Fruit fly (Drosophila melanogaster) whole organism, wandering third instar larva: Measurements from ENCODE around the gene MsR1.
A peak's percentile ranks its signal among the peaks of the same experiment; 100 is the strongest.

Experiments
- CG32264 ChIP-seq: fragments of 200-800 bp; sonication (Bioruptor generic); optimal IDR thresholded peaks from 2 replicates; lab custom pipeline; 2016; ENCODE audit warnings: missing biosample characterization, missing genetic modification characterization
- CrebA ChIP-seq: fragments of 200-800 bp; sonication (Bioruptor generic); optimal IDR thresholded peaks from 2 replicates; lab custom pipeline; 2016; ENCODE audit warnings: missing biosample characterization, mild to moderate bottlenecking, missing genetic modification characterization, borderline replicate concordance
- Dfd ChIP-seq: fragments of >200 bp; optimal IDR thresholded peaks from 2 replicates; lab custom pipeline; 2017; ENCODE audit warnings: missing biosample characterization, missing genetic modification characterization
- Dif ChIP-seq: fragments of 200-275, 200-300 bp; sonication (Bioruptor generic); optimal IDR thresholded peaks from 2 replicates; lab custom pipeline; 2018; ENCODE audit warnings: missing biosample characterization, missing genetic modification characterization; ENCODE audit not compliant: partially characterized antibody
- Hnf4 ChIP-seq: fragments of 200-800 bp; sonication (Bioruptor generic); optimal IDR thresholded peaks from 2 replicates; lab custom pipeline; 2016; ENCODE audit warnings: missing biosample characterization, mild to moderate bottlenecking, missing genetic modification characterization
- Hr78 ChIP-seq: fragments of >200 bp; optimal IDR thresholded peaks from 2 replicates; lab custom pipeline; 2017; ENCODE audit warnings: missing biosample characterization, missing genetic modification characterization
- Hr83 ChIP-seq: fragments of 200-300 bp; sonication (Bioruptor generic); optimal IDR thresholded peaks from 2 replicates; lab custom pipeline; 2016; ENCODE audit warnings: missing biosample characterization, mild to moderate bottlenecking, missing genetic modification characterization, moderate library complexity; ENCODE audit not compliant: poor library complexity, severe bottlenecking
- Mio ChIP-seq: sonication (Bioruptor generic); optimal IDR thresholded peaks from 2 replicates; lab custom pipeline; 2016; ENCODE audit warnings: missing biosample characterization, missing genetic modification characterization
- N ChIP-seq: fragments of >200 bp; optimal IDR thresholded peaks from 2 replicates; lab custom pipeline; 2018; ENCODE audit warnings: missing biosample characterization, missing external identifiers, missing genetic modification characterization
- OdsH ChIP-seq: fragments of 200-800 bp; sonication (Bioruptor generic); optimal IDR thresholded peaks from 2 replicates; lab custom pipeline; 2016; ENCODE audit warnings: missing biosample characterization, mild to moderate bottlenecking, missing genetic modification characterization
- Rel ChIP-seq, 2 experiments: fragments of 200-800 bp; sonication (Bioruptor generic) in 1 of 2; optimal IDR thresholded peaks; 2 replicates in 1 of 2; 3 replicates in 1 of 2; lab custom pipeline; 2016 to 2019; ENCODE audit warnings: mild to moderate bottlenecking in 2 of 2, missing biosample characterization in 2 of 2, missing genetic modification characterization in 2 of 2, moderate library complexity in 1 of 2
- Sp1 ChIP-seq: fragments of 200-800 bp; sonication (Bioruptor generic); optimal IDR thresholded peaks from 3 replicates; lab custom pipeline; 2019; ENCODE audit warnings: missing biosample characterization, mild to moderate bottlenecking, missing genetic modification characterization, moderate library complexity
- Vsx2 ChIP-seq: fragments of 200-300, 225-300 bp; sonication (Bioruptor generic); optimal IDR thresholded peaks from 2 replicates; lab custom pipeline; 2018; ENCODE audit warnings: missing biosample characterization, missing genetic modification characterization; ENCODE audit not compliant: partially characterized antibody
- br ChIP-seq: fragments of 200-800 bp; sonication (Bioruptor generic); optimal IDR thresholded peaks from 2 replicates; lab custom pipeline; 2016; ENCODE audit warnings: missing biosample characterization, missing genetic modification characterization
- brk ChIP-seq: fragments of 200-800 bp; sonication (Bioruptor generic); optimal IDR thresholded peaks from 2 replicates; lab custom pipeline; 2016; ENCODE audit warnings: missing biosample characterization, mild to moderate bottlenecking, missing genetic modification characterization
- dl ChIP-seq, 2 experiments: fragments of 175-275, 200-275 bp in 1 of 2; fragments of 200-275 bp in 1 of 2; sonication (Bioruptor generic); optimal IDR thresholded peaks; lab custom pipeline; 2018; ENCODE audit warnings: mild to moderate bottlenecking in 2 of 2, missing biosample characterization in 2 of 2, missing genetic modification characterization in 2 of 2, moderate library complexity in 2 of 2; ENCODE audit not compliant: partially characterized antibody in 2 of 2, insufficient read depth in 1 of 2
- dmrt93B ChIP-seq: fragments of 200-800 bp; sonication (Bioruptor generic); optimal IDR thresholded peaks from 2 replicates; lab custom pipeline; 2018; ENCODE audit warnings: missing biosample characterization, mild to moderate bottlenecking, missing genetic modification characterization
- dsf ChIP-seq: sonication (Bioruptor generic); optimal IDR thresholded peaks from 2 replicates; lab custom pipeline; 2016; ENCODE audit warnings: missing biosample characterization, missing genetic modification characterization, borderline replicate concordance
- foxo ChIP-seq, 2 experiments: fragments of 200-800 bp; sonication (Bioruptor generic); optimal IDR thresholded peaks; 2 replicates in 1 of 2; 3 replicates in 1 of 2; lab custom pipeline; 2016 to 2017; ENCODE audit warnings: missing biosample characterization in 2 of 2, missing genetic modification characterization in 2 of 2
- fru ChIP-seq: fragments of 200-800 bp; sonication (Bioruptor generic); optimal IDR thresholded peaks from 3 replicates; lab custom pipeline; 2016; ENCODE audit warnings: missing biosample characterization, mild to moderate bottlenecking, missing genetic modification characterization
- h ChIP-seq: fragments of 200-800 bp; sonication (Bioruptor generic); optimal IDR thresholded peaks from 3 replicates; lab custom pipeline; 2016; ENCODE audit warnings: missing biosample characterization, mild to moderate bottlenecking, missing genetic modification characterization
- jim ChIP-seq: fragments of 175-275, 200-325 bp; sonication (Bioruptor generic); optimal IDR thresholded peaks from 2 replicates; lab custom pipeline; 2016; ENCODE audit warnings: missing biosample characterization, mild to moderate bottlenecking, missing genetic modification characterization
- psq ChIP-seq: fragments of 200-800 bp; sonication (Bioruptor generic); optimal IDR thresholded peaks from 3 replicates; lab custom pipeline; 2017; ENCODE audit warnings: missing biosample characterization, mild to moderate bottlenecking, missing genetic modification characterization, moderate library complexity
- rgr ChIP-seq: fragments of 200-800 bp; sonication (Bioruptor generic); optimal IDR thresholded peaks from 3 replicates; lab custom pipeline; 2016; ENCODE audit warnings: missing biosample characterization, mild to moderate bottlenecking, missing genetic modification characterization
- sage ChIP-seq: fragments of 200-800 bp; sonication (Bioruptor generic); optimal IDR thresholded peaks from 2 replicates; lab custom pipeline; 2016; ENCODE audit warnings: missing biosample characterization, mild to moderate bottlenecking, missing genetic modification characterization
- sv ChIP-seq: fragments of 200-800 bp; sonication (Bioruptor generic); optimal IDR thresholded peaks from 3 replicates; lab custom pipeline; 2016; ENCODE audit warnings: missing biosample characterization, missing genetic modification characterization
- tai ChIP-seq: sonication (Bioruptor generic); optimal IDR thresholded peaks from 2 replicates; lab custom pipeline; 2016; ENCODE audit warnings: missing biosample characterization, missing genetic modification characterization
- usp ChIP-seq: fragments of >200 bp; optimal IDR thresholded peaks from 2 replicates; lab custom pipeline; 2017; ENCODE audit warnings: missing biosample characterization, missing genetic modification characterization
- woc ChIP-seq: sonication (Bioruptor generic); optimal IDR thresholded peaks from 2 replicates; lab custom pipeline; 2016; ENCODE audit warnings: missing biosample characterization, mild to moderate bottlenecking, missing genetic modification characterization

The MsR1 gene

DNA sequence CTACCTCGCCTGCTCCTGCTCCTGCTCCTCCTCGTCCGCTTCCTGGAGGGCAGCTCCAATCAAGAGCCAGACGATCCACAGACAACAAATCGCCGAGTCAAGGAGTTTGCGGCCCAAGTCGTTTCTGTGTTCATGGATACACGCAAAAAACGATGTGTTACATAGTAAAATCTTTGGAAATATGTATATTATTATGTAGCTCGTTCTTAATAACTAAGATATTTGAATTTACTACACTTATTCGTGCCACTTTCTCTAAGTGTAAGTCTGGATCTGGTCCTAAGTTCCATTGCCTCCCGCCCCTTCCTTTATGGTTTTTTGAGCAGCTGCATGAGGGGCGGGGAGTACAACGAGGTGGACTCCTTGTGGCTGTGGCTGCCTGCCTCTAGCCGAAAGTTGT lies 63.9 kb downstream of the MsR1 start (continued):
- TF ChIP-seq tai (GFP tag; lab: Kevin White, UChicago), result no peak
- TF ChIP-seq psq (GFP tag; lab: Kevin White, UChicago), result peak; percentile 34
- peak; percentile 44 for TF ChIP-seq brk
- TF ChIP-seq foxo (GFP tag; optimal IDR thresholded peaks at IDR 0.05; lab: Kevin White, UChicago), result peak in 1 of 2 experiments; percentile 71
- no peak for TF ChIP-seq Hr78 (GFP tag; lab: Kevin White, UChicago)
- peak; percentile 68 for TF ChIP-seq br (GFP tag; lab: Kevin White, UChicago)
- TF ChIP-seq woc (GFP tag; lab: Kevin White, UChicago), result peak; percentile 48
- TF ChIP-seq Sp1 (GFP tag; lab: Kevin White, UChicago), result peak; percentile 35
- no peak for TF ChIP-seq dl (GFP tag; optimal IDR thresholded peaks at IDR 0.05; lab: Kevin White, UChicago; ENCODE audit: insufficient read depth in 1 of 2, partially characterized antibody in 2 of 2)
- no peak for TF ChIP-seq Mio

DNA sequence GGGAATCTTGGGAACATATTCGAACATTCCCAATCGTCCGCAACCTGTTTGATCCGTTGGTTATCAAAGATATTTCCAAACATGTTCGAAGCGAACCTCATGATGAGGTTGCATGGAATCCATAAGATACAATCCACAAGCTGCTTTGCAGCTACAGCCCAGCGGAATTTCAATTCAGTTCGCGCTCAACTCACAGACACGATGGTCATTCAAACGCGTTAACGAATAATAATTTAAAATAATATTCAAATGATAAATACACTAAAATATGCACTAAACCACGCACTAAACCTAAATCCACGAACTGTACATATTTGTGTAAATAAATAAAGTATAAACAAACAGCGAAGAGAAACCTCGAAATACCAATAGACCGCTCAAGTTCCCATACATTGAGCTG lies 65.3 kb downstream of the MsR1 start:
- TF ChIP-seq woc (GFP tag; lab: Kevin White, UChicago) (no peak), N (no peak), sv (GFP tag; lab: Kevin White, UChicago) (no peak), Dif (GFP tag; lab: Kevin White, UChicago) (peak; percentile 20), Hr83 (GFP tag; lab: Kevin White, UChicago) (peak; percentile 1), tai (GFP tag; lab: Kevin White, UChicago) (no peak), jim (GFP tag; lab: Kevin White, UChicago) (no peak), h (GFP tag; lab: Kevin White, UChicago) (peak; percentile 42), Hnf4 (GFP tag; lab: Kevin White, UChicago) (peak; percentile 13), dsf (GFP tag; lab: Kevin White, UChicago) (no peak), CrebA (GFP tag; lab: Kevin White, UChicago) (no peak), Hr78 (GFP tag; lab: Kevin White, UChicago) (no peak), CG32264 (no peak), dmrt93B (GFP tag; lab: Kevin White, UChicago) (no peak), fru (GFP tag; lab: Kevin White, UChicago) (no peak), Rel (GFP tag; optimal IDR thresholded peaks at IDR 0.05; lab: Kevin White, UChicago) (no peak), Rel (tag; optimal IDR thresholded peaks at IDR 0.05; lab: Kevin White, UChicago) (no peak), rgr (GFP tag; lab: Kevin White, UChicago) (no peak), Sp1 (GFP tag; lab: Kevin White, UChicago) (no peak)

DNA sequence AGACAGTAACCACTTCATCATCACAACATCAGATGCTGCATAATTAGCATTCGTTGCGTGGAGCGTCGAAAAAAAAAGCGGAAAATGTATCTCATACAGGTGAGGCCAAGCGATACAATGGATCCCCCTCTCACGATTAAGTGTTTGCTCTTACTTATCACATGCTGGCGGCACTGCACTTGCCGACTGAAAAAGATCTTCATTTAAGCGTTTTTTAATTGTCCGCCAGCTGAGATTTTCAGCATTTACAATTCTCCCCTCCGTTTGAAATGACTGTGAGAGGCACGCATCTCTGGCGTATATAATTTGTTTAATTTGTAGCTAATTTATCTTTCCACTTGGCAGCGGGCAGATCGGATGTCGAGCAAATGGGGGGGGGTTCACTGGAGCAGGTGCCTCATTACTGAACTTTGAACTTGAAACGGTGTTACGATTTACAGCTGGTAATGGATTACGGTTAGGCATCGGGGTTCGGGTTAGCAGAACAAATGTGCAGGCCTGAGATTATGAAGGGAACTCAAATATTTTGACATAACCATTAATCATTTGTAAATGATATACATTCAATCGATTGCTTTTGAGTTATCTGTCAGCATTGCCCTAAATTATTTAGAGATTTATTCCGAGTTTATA lies 66.3 kb downstream of the MsR1 start, which contains the start of gene Mzt1:
TSS of gene Mzt1 (plus strand) at position 583 of the 633 bp plus-strand sequence.
- TF ChIP-seq Dif (GFP tag; lab: Kevin White, UChicago) (no peak), Dfd (no peak), OdsH (GFP tag; lab: Kevin White, UChicago) (no peak), tai (GFP tag; lab: Kevin White, UChicago) (no peak), Vsx2 (GFP tag; lab: Kevin White, UChicago) (no peak), Hnf4 (GFP tag; lab: Kevin White, UChicago) (no peak), sage (no peak)

DNA sequence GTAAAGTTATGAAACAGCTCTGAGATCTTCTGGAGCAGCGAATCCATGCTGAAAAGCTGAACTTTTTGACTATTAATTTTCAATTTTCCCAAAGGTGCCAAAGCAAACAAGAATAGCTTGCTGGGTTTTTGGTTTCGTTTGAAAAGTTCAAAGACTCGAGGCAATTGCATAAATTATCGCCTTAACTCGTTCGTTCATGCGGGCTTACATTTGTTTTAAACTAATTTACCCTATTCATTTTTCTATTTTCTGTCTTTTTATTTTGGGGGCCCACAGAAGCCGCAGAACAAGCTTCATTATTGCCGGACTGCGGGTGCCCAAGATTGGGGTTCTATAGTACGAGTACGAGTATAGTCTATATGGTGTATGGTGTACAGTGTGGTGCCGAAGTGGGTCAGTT lies 68.4 kb downstream of the MsR1 start, which contains the start of the genes CG32298 and CG32299:
TSS of gene CG32298 (minus strand) at position 101 of the 400 bp plus-strand sequence.
TSS of gene CG32299 (minus strand) at position 101 of the 400 bp plus-strand sequence.
- TF ChIP-seq Dif (GFP tag; lab: Kevin White, UChicago) (no peak), usp (no peak), N (no peak), fru (GFP tag; lab: Kevin White, UChicago) (no peak)
- TF ChIP-seq, all 38 proteins: peak for 0
